Fruit fly (Drosophila melanogaster) whole organism, embryonic: ENCODE data around the gene CG12024.

Experiments
- Adf1 ChIP-seq: fragments of 200-800 bp; sonication (Bioruptor generic); IDR thresholded peaks from 2 replicates; pipeline ENCODE4 v1.3.6; 2022; ENCODE audit warnings: missing biosample characterization, missing genetic modification characterization
- BEAF-32 ChIP-seq: fragments of 200-800 bp; sonication (Bioruptor generic); optimal IDR thresholded peaks from 3 replicates; lab custom pipeline; 2017; ENCODE audit warnings: missing biosample characterization, missing genetic modification characterization, mild to moderate bottlenecking, moderate library complexity, missing genetic modification reagents
- CG10209 ChIP-seq: fragments of 200-800 bp; sonication (Bioruptor generic); optimal IDR thresholded peaks from 3 replicates; lab custom pipeline; 2017; ENCODE audit warnings: missing biosample characterization, mild to moderate bottlenecking, missing genetic modification characterization, missing genetic modification reagents
- CG10274 ChIP-seq: fragments of 200-800 bp; sonication (Bioruptor generic); optimal IDR thresholded peaks from 3 replicates; lab custom pipeline; 2017; ENCODE audit warnings: missing biosample characterization, mild to moderate bottlenecking, missing genetic modification characterization
- CG10366 ChIP-seq: fragments of 200-800 bp; sonication (Bioruptor generic); IDR thresholded peaks from 2 replicates; pipeline ENCODE4 v1.3.6; 2022; ENCODE audit warnings: missing biosample characterization, missing genetic modification characterization
- CG10462 ChIP-seq: fragments of 200-800 bp; sonication (Bioruptor generic); optimal IDR thresholded peaks from 2 replicates; lab custom pipeline; 2016; ENCODE audit warnings: missing biosample characterization, missing genetic modification characterization
- CG10543 ChIP-seq: fragments of 200-800 bp; sonication (Bioruptor generic); optimal IDR thresholded peaks from 3 replicates; lab custom pipeline; 2017; ENCODE audit warnings: missing biosample characterization, mild to moderate bottlenecking, missing genetic modification characterization, moderate library complexity
- CG10565 ChIP-seq: fragments of 200-800 bp; sonication (Bioruptor generic); optimal IDR thresholded peaks from 3 replicates; lab custom pipeline; 2016; ENCODE audit warnings: missing biosample characterization, mild to moderate bottlenecking, missing genetic modification characterization
- CG10979 ChIP-seq: fragments of 200-800 bp; sonication (Bioruptor generic); optimal IDR thresholded peaks from 2 replicates; lab custom pipeline; 2018; ENCODE audit warnings: missing biosample characterization, mild to moderate bottlenecking, missing genetic modification characterization, moderate library complexity
- CG12155 ChIP-seq: fragments of 200-800 bp; sonication (Bioruptor generic); optimal IDR thresholded peaks from 3 replicates; lab custom pipeline; 2016; ENCODE audit warnings: missing biosample characterization, missing genetic modification characterization
- CG13624 ChIP-seq: fragments of 200-800 bp; sonication (Bioruptor generic); optimal IDR thresholded peaks from 2 replicates; lab custom pipeline; 2016; ENCODE audit warnings: missing biosample characterization, missing genetic modification characterization
- CG14667 ChIP-seq: fragments of 200-800 bp; sonication (Bioruptor generic); IDR thresholded peaks from 2 replicates; pipeline ENCODE4 v1.3.6; 2022; ENCODE audit warnings: missing biosample characterization, missing genetic modification characterization
- CG15269 ChIP-seq: fragments of 200-800 bp; sonication (Bioruptor generic); optimal IDR thresholded peaks from 2 replicates; lab custom pipeline; 2018; ENCODE audit warnings: missing biosample characterization, mild to moderate bottlenecking, missing genetic modification characterization, moderate library complexity
- CG15601 ChIP-seq: fragments of 200-800 bp; sonication (Bioruptor generic); optimal IDR thresholded peaks from 3 replicates; lab custom pipeline; 2019; ENCODE audit warnings: missing biosample characterization, mild to moderate bottlenecking, missing genetic modification characterization, moderate library complexity
- CG17612 ChIP-seq: fragments of 200-800 bp; sonication (Bioruptor generic); IDR thresholded peaks from 2 replicates; pipeline ENCODE4 v1.3.6; 2022; ENCODE audit warnings: missing biosample characterization, missing genetic modification characterization
- CG18764 ChIP-seq: fragments of 200-800 bp; sonication (Bioruptor generic); optimal IDR thresholded peaks from 3 replicates; lab custom pipeline; 2016; ENCODE audit warnings: missing biosample characterization, missing genetic modification characterization
- CG4707 ChIP-seq: fragments of 200-800 bp; sonication (Bioruptor generic); optimal IDR thresholded peaks from 2 replicates; lab custom pipeline; 2018; ENCODE audit warnings: missing biosample characterization, mild to moderate bottlenecking, missing genetic modification characterization, moderate library complexity
- CG4820 ChIP-seq: fragments of 200-800 bp; sonication (Bioruptor generic); optimal IDR thresholded peaks from 3 replicates; lab custom pipeline; 2016; ENCODE audit warnings: missing biosample characterization, missing genetic modification characterization
- CG5180 ChIP-seq: fragments of 200-800 bp; sonication (Bioruptor generic); optimal IDR thresholded peaks from 3 replicates; lab custom pipeline; 2017; ENCODE audit warnings: missing biosample characterization, missing genetic modification characterization, mild to moderate bottlenecking, moderate library complexity, missing genetic modification reagents
- CG6272 ChIP-seq: fragments of 200-800 bp; sonication (Bioruptor generic); IDR thresholded peaks from 2 replicates; pipeline ENCODE4 v1.3.6; 2022; ENCODE audit warnings: missing biosample characterization, missing genetic modification characterization
- CG6683 ChIP-seq: fragments of 200-800 bp; sonication (Bioruptor generic); optimal IDR thresholded peaks from 2 replicates; lab custom pipeline; 2017; ENCODE audit warnings: missing biosample characterization, mild to moderate bottlenecking, missing genetic modification characterization, missing genetic modification reagents
- CG6791 ChIP-seq: fragments of 200-800 bp; sonication (Bioruptor generic); IDR thresholded peaks from 3 replicates; pipeline ENCODE4 v1.3.6; 2022; ENCODE audit warnings: missing biosample characterization, missing genetic modification characterization; ENCODE audit not compliant: partially characterized antibody
- CG9727 ChIP-seq: fragments of 200-800 bp; sonication (Bioruptor generic); optimal IDR thresholded peaks from 3 replicates; lab custom pipeline; 2017; ENCODE audit warnings: missing biosample characterization, mild to moderate bottlenecking, missing genetic modification characterization
- CrebB ChIP-seq: fragments of 200-800 bp; sonication (Bioruptor generic); optimal IDR thresholded peaks from 3 replicates; lab custom pipeline; 2018; ENCODE audit warnings: missing biosample characterization, mild to moderate bottlenecking, missing genetic modification characterization
- D19B ChIP-seq: fragments of 200-800 bp; sonication (Bioruptor generic); optimal IDR thresholded peaks from 2 replicates; lab custom pipeline; 2017; ENCODE audit warnings: missing biosample characterization, mild to moderate bottlenecking, missing genetic modification characterization
- Dip2 ChIP-seq: fragments of 200-800 bp; sonication (Bioruptor generic); IDR thresholded peaks from 2 replicates; pipeline ENCODE4 v1.3.6; 2022; ENCODE audit warnings: missing biosample characterization, missing genetic modification characterization
- Dll ChIP-seq: fragments of 200-800 bp; sonication (Bioruptor generic); IDR thresholded peaks from 4 replicates; pipeline ENCODE4 v1.3.6; 2022; ENCODE audit warnings: missing biosample characterization, missing genetic modification characterization; ENCODE audit not compliant: partially characterized antibody
- Eip74EF ChIP-seq, 2 experiments: fragments of 200-800 bp in 1 of 2; fragments of >200 bp in 1 of 2; sonication (Bioruptor generic) in 1 of 2; optimal IDR thresholded peaks; 2 replicates each; lab custom pipeline; 2017 to 2019; ENCODE audit warnings: missing biosample characterization in 2 of 2, missing genetic modification characterization in 2 of 2, mild to moderate bottlenecking in 1 of 2, moderate library complexity in 1 of 2
- Fer2 ChIP-seq: fragments of 200-800 bp; sonication (Bioruptor generic); optimal IDR thresholded peaks from 2 replicates; lab custom pipeline; 2018; ENCODE audit warnings: missing biosample characterization, mild to moderate bottlenecking, missing genetic modification characterization, moderate library complexity
- Gug ChIP-seq: fragments of 200-800 bp; sonication (Bioruptor generic); IDR thresholded peaks from 4 replicates; pipeline ENCODE4 v1.3.6; 2022; ENCODE audit warnings: missing biosample characterization, missing genetic modification characterization
- HmgD ChIP-seq: fragments of 200-800 bp; sonication (Bioruptor generic); optimal IDR thresholded peaks from 3 replicates; lab custom pipeline; 2016; ENCODE audit warnings: missing biosample characterization, missing genetic modification characterization
- Lhr ChIP-seq: fragments of 200-800 bp; sonication (Bioruptor generic); optimal IDR thresholded peaks from 3 replicates; lab custom pipeline; 2017; ENCODE audit warnings: mild to moderate bottlenecking, missing biosample characterization, missing genetic modification reagents, missing genetic modification characterization
- Rfx ChIP-seq: fragments of 200-800 bp; sonication (Bioruptor generic); IDR thresholded peaks from 2 replicates; pipeline ENCODE4 v1.3.6; 2022; ENCODE audit warnings: missing biosample characterization, missing genetic modification characterization
- Scr ChIP-seq: fragments of 200-800 bp; sonication (Bioruptor generic); IDR thresholded peaks from 2 replicates; pipeline ENCODE4 v1.3.6; 2022; ENCODE audit warnings: missing biosample characterization, missing genetic modification characterization; ENCODE audit not compliant: partially characterized antibody
- Six4 ChIP-seq: fragments of 200-800 bp; sonication (Bioruptor generic); optimal IDR thresholded peaks from 2 replicates; lab custom pipeline; 2016; ENCODE audit warnings: missing biosample characterization, missing genetic modification characterization
- Xrp1 ChIP-seq: fragments of 200-800 bp; sonication (Bioruptor generic); IDR thresholded peaks from 2 replicates; pipeline ENCODE4 v1.3.6; 2022; ENCODE audit warnings: missing biosample characterization, missing genetic modification characterization
- bbx ChIP-seq: fragments of 200-800 bp; sonication (Bioruptor generic); IDR thresholded peaks from 2 replicates; pipeline ENCODE4 v1.3.6; 2022; ENCODE audit warnings: missing biosample characterization, missing genetic modification characterization; ENCODE audit not compliant: partially characterized antibody
- bcd ChIP-seq: fragments of 200-800 bp; sonication (Bioruptor generic); optimal IDR thresholded peaks from 2 replicates; lab custom pipeline; 2017; ENCODE audit warnings: missing biosample characterization, mild to moderate bottlenecking, missing genetic modification characterization
- dati ChIP-seq: fragments of 200-800 bp; sonication (Bioruptor generic); IDR thresholded peaks from 2 replicates; pipeline ENCODE4 v1.3.6; 2022; ENCODE audit warnings: missing biosample characterization, missing genetic modification characterization
- dm ChIP-seq: fragments of 200-800 bp; sonication (Bioruptor generic); optimal IDR thresholded peaks from 3 replicates; lab custom pipeline; 2016; ENCODE audit warnings: missing biosample characterization, missing genetic modification characterization
- dysf ChIP-seq: fragments of 200-800 bp; sonication (Bioruptor generic); IDR thresholded peaks from 3 replicates; pipeline ENCODE4 v1.3.6; 2022; ENCODE audit warnings: missing biosample characterization, missing genetic modification characterization
- gsb-n ChIP-seq: fragments of 200-800 bp; sonication (Bioruptor generic); optimal IDR thresholded peaks from 3 replicates; lab custom pipeline; 2018; ENCODE audit warnings: missing biosample characterization, mild to moderate bottlenecking, missing genetic modification characterization
- jigr1 ChIP-seq: fragments of 200-800 bp; sonication (Bioruptor generic); IDR thresholded peaks from 3 replicates; pipeline ENCODE4 v1.3.6; 2022; ENCODE audit warnings: missing biosample characterization, missing genetic modification characterization
- luna ChIP-seq: fragments of 200-800 bp; sonication (Bioruptor generic); optimal IDR thresholded peaks from 2 replicates; lab custom pipeline; 2016; ENCODE audit warnings: missing biosample characterization, missing genetic modification characterization
- nerfin-2 ChIP-seq: fragments of 200-800 bp; sonication (Bioruptor generic); IDR thresholded peaks from 2 replicates; pipeline ENCODE4 v1.3.6; 2022; ENCODE audit warnings: missing biosample characterization, missing genetic modification characterization; ENCODE audit not compliant: partially characterized antibody
- pfk ChIP-seq: fragments of 200-800 bp; sonication (Bioruptor generic); optimal IDR thresholded peaks from 2 replicates; lab custom pipeline; 2018; ENCODE audit warnings: missing biosample characterization, mild to moderate bottlenecking, missing genetic modification characterization, moderate library complexity
- prd ChIP-seq, 3 experiments: fragments of >200 bp in 2 of 3; fragments of 200-800 bp in 1 of 3; sonication (Bioruptor generic) in 1 of 3; optimal IDR thresholded peaks in 2 of 3; IDR thresholded peaks in 1 of 3; 2 replicates in 2 of 3; 3 replicates in 1 of 3; pipeline versions ENCODE4 v1.3.6 to Lab custom; 2017 to 2022; ENCODE audit warnings: missing biosample characterization in 1 of 3, missing genetic modification characterization in 1 of 3
- sens ChIP-seq: fragments of 200-800 bp; sonication (Bioruptor generic); peaks from one replicate; lab custom pipeline; 2016; ENCODE audit warnings: missing biosample characterization, missing genetic modification characterization
- ttk ChIP-seq: fragments of 200-800 bp; sonication (Bioruptor generic); IDR thresholded peaks from 2 replicates; pipeline ENCODE4 v2.1.2; 2022; ENCODE audit warnings: missing biosample characterization, missing genetic modification characterization

Gene CG12024

dm6 chr3L:1808631-1809030 lies 48.3 kb upstream of the CG12024 start (continued):
- TF ChIP-seq CG18764 (GFP tag; lab: Kevin White, UChicago) (peak; percentile 80), CG6683 (GFP tag; lab: Kevin White, UChicago) (peak; percentile 70), CG10209 (peak; percentile 86), CG12155 (GFP tag; lab: Kevin White, UChicago) (peak; percentile 78), CG5180 (GFP tag; lab: Kevin White, UChicago) (peak; percentile 76), CG10979 (tag; lab: Kevin White, UChicago) (peak; percentile 83), CG10543 (GFP tag; lab: Kevin White, UChicago) (peak; percentile 19), D19B (GFP tag; lab: Kevin White, UChicago) (peak; percentile 70), CG9727 (peak; percentile 82), BEAF-32 (GFP tag; lab: Kevin White, UChicago) (no peak), CG13624 (GFP tag; lab: Kevin White, UChicago) (peak; percentile 92), CG10565 (GFP tag; lab: Kevin White, UChicago) (peak; percentile 46), bbx (GFP tag; lab: Robert Waterston, UW) (no peak), Adf1 (peak; percentile 67), CG17612 (peak; percentile 80), HmgD (GFP tag; lab: Kevin White, UChicago) (peak; percentile 71), Rfx (GFP tag; lab: Robert Waterston, UW) (peak; percentile 97), CG10462 (GFP tag; lab: Kevin White, UChicago) (peak; percentile 75), Dip2 (GFP tag; lab: Robert Waterston, UW) (0 out of 2 replicates have a peak, but pooled peaks have one; percentile 38), luna (GFP tag; lab: Kevin White, UChicago) (peak; percentile 41), nerfin-2 (GFP tag; lab: Robert Waterston, UW) (no peak), Xrp1 (peak; percentile 94), Lhr (GFP tag; lab: Kevin White, UChicago) (peak; percentile 41), prd (optimal IDR thresholded peaks at IDR 0.05; lab: Kevin White, UChicago) (no peak), prd (GFP tag; IDR thresholded peaks at IDR 0.05; lab: Robert Waterston, UW) (peak; percentile 93), Dll (GFP tag; lab: Robert Waterston, UW) (no peak), gsb-n (no peak), CG15269 (tag; lab: Kevin White, UChicago) (peak; percentile 95), CrebB (tag; lab: Kevin White, UChicago) (peak; percentile 88), Six4 (peak; percentile 89), bcd (GFP tag; lab: Kevin White, UChicago) (peak; percentile 83), dati (peak; percentile 62), ttk (GFP tag; lab: Robert Waterston, UW) (peak; percentile 89), CG4820 (GFP tag; lab: Kevin White, UChicago) (peak; percentile 85), pfk (GFP tag; lab: Kevin White, UChicago) (no peak), CG6791 (no peak), Eip74EF (GFP tag; optimal IDR thresholded peaks at IDR 0.05; lab: Kevin White, UChicago) (peak in 1 of 2 experiments; percentile 76), Gug (GFP tag; lab: Robert Waterston, UW) (peak; percentile 91), jigr1 (peak; percentile 68; the same call in 2 of the 3 replicates), CG15601 (tag; lab: Kevin White, UChicago) (peak; percentile 65), sens (peak; percentile 98), Fer2 (tag; lab: Kevin White, UChicago) (peak; percentile 63), CG14667 (GFP tag; lab: Robert Waterston, UW) (peak; percentile 88), dm (peak; percentile 67), dysf (GFP tag; lab: Robert Waterston, UW) (peak; percentile 97), CG10274 (GFP tag; lab: Kevin White, UChicago) (peak; percentile 60), Scr (GFP tag; lab: Robert Waterston, UW) (no peak), CG4707 (GFP tag; lab: Kevin White, UChicago) (peak; percentile 63), CG10366 (GFP tag; lab: Robert Waterston, UW) (peak; percentile 91), CG6272 (GFP tag; lab: Robert Waterston, UW) (peak; percentile 89)
